Worm (Caenorhabditis elegans) whole organism, late embryonic: Measurements from ENCODE around the gene T22C8.3.

ENCODE experiments used
- C38D4.7 ChIP-seq: fragments of 200-800 bp; sonication (Bioruptor generic); optimal IDR thresholded peaks from 2 replicates; lab custom pipeline; 2018; ENCODE audit warnings: mild to moderate bottlenecking, missing genetic modification characterization, moderate library complexity, missing compliant biosample characterization
- F13H6.1 ChIP-seq: sonication (generic microtip); optimal IDR thresholded peaks from 2 replicates; lab custom pipeline; 2016; ENCODE audit warnings: missing genetic modification characterization, missing compliant biosample characterization
- K02D7.2 ChIP-seq: sonication (generic microtip); optimal IDR thresholded peaks from 2 replicates; lab custom pipeline; 2017; ENCODE audit warnings: mild to moderate bottlenecking, missing genetic modification characterization, missing compliant biosample characterization
- K09A11.1 ChIP-seq: sonication (generic microtip); optimal IDR thresholded peaks from 2 replicates; lab custom pipeline; 2017; ENCODE audit warnings: antibody characterized with exemption, mild to moderate bottlenecking, missing genetic modification characterization, missing compliant biosample characterization; ENCODE audit not compliant: insufficient read depth
- ahr-1 ChIP-seq: sonication (generic microtip); optimal IDR thresholded peaks from 2 replicates; lab custom pipeline; 2016; ENCODE audit warnings: missing genetic modification characterization, missing compliant biosample characterization
- ama-1 ChIP-seq: fragments of 150-350 bp; optimal IDR thresholded peaks from 2 replicates; lab custom pipeline; 2014
- ceh-18 ChIP-seq: sonication (generic microtip); optimal IDR thresholded peaks from 2 replicates; lab custom pipeline; 2016; ENCODE audit warnings: missing genetic modification characterization, missing compliant biosample characterization
- ceh-19 ChIP-seq: fragments of 200-800 bp; sonication (Bioruptor generic); optimal IDR thresholded peaks from 2 replicates; lab custom pipeline; 2018; ENCODE audit warnings: mild to moderate bottlenecking, missing genetic modification characterization, missing compliant biosample characterization
- ceh-2 ChIP-seq: sonication (generic microtip); optimal IDR thresholded peaks from 2 replicates; lab custom pipeline; 2016; ENCODE audit warnings: missing genotype, missing genetic modification characterization, missing compliant biosample characterization
- ceh-22 ChIP-seq: sonication (generic microtip); optimal IDR thresholded peaks from 2 replicates; lab custom pipeline; 2017; ENCODE audit warnings: missing biosample characterization, missing genetic modification characterization
- ceh-48 ChIP-seq: sonication (generic microtip); optimal IDR thresholded peaks from 2 replicates; lab custom pipeline; 2016; ENCODE audit warnings: missing genetic modification characterization, inconsistent platforms, missing compliant biosample characterization
- che-1 ChIP-seq: sonication (generic microtip); optimal IDR thresholded peaks from 2 replicates; lab custom pipeline; 2016; ENCODE audit warnings: mild to moderate bottlenecking, missing genetic modification characterization, missing compliant biosample characterization
- dmd-4 ChIP-seq: sonication (generic microtip); optimal IDR thresholded peaks from 2 replicates; lab custom pipeline; 2016; ENCODE audit warnings: borderline replicate concordance, missing genetic modification characterization, missing compliant biosample characterization
- dve-1 ChIP-seq: sonication (generic microtip); optimal IDR thresholded peaks from 2 replicates; lab custom pipeline; 2017; ENCODE audit warnings: antibody characterized with exemption, mild to moderate bottlenecking, missing genetic modification characterization, missing compliant biosample characterization
- elt-4 ChIP-seq: sonication (generic microtip); optimal IDR thresholded peaks from 2 replicates; lab custom pipeline; 2016; ENCODE audit warnings: missing genetic modification characterization, missing compliant biosample characterization
- ets-4 ChIP-seq: sonication (generic microtip); optimal IDR thresholded peaks from 2 replicates; lab custom pipeline; 2016; ENCODE audit warnings: missing genetic modification characterization, missing compliant biosample characterization
- fax-1 ChIP-seq: sonication (generic microtip); optimal IDR thresholded peaks from 2 replicates; lab custom pipeline; 2016; ENCODE audit warnings: missing genotype, missing genetic modification characterization, missing compliant biosample characterization
- fkh-10 ChIP-seq: fragments of 150-350 bp; optimal IDR thresholded peaks from 2 replicates; lab custom pipeline; 2014; ENCODE audit warnings: missing biosample characterization, missing genetic modification reagents, missing genetic modification characterization
- lim-6 ChIP-seq: sonication (generic microtip); optimal IDR thresholded peaks from 2 replicates; lab custom pipeline; 2016; ENCODE audit warnings: missing genetic modification characterization, missing compliant biosample characterization
- madf-2 ChIP-seq: sonication (generic microtip); optimal IDR thresholded peaks from 2 replicates; lab custom pipeline; 2017; ENCODE audit warnings: missing genetic modification characterization, missing compliant biosample characterization
- mec-3 ChIP-seq: sonication (generic microtip); optimal IDR thresholded peaks from 2 replicates; lab custom pipeline; 2016; ENCODE audit warnings: borderline replicate concordance, missing genetic modification characterization, missing compliant biosample characterization
- nhr-11 ChIP-seq: fragments of 150-350 bp; optimal IDR thresholded peaks from 2 replicates; lab custom pipeline; 2014; ENCODE audit warnings: missing biosample characterization, missing genetic modification characterization
- pag-3 ChIP-seq: sonication (generic microtip); optimal IDR thresholded peaks from 2 replicates; lab custom pipeline; 2016; ENCODE audit warnings: missing compliant biosample characterization, missing genetic modification characterization, borderline replicate concordance
- pax-1 ChIP-seq: fragments of 150-350 bp; optimal IDR thresholded peaks from 2 replicates; lab custom pipeline; 2014; ENCODE audit warnings: missing biosample characterization, missing genetic modification characterization
- pros-1 ChIP-seq: fragments of 150-350 bp; optimal IDR thresholded peaks from 2 replicates; lab custom pipeline; 2014; ENCODE audit warnings: missing biosample characterization, missing genetic modification reagents, missing genetic modification characterization
- sox-4 ChIP-seq: sonication (generic microtip); optimal IDR thresholded peaks from 2 replicates; lab custom pipeline; 2017; ENCODE audit warnings: mild to moderate bottlenecking, missing genetic modification characterization, inconsistent platforms, missing compliant biosample characterization
- syd-9 ChIP-seq: sonication (generic microtip); optimal IDR thresholded peaks from 2 replicates; lab custom pipeline; 2016; ENCODE audit warnings: mild to moderate bottlenecking, missing genetic modification characterization, moderate library complexity, missing compliant biosample characterization
- tbx-2 ChIP-seq: sonication (generic microtip); optimal IDR thresholded peaks from 2 replicates; lab custom pipeline; 2016; ENCODE audit warnings: missing genetic modification characterization, missing compliant biosample characterization
- unc-3 ChIP-seq, 2 experiments: fragments of 200-800 bp in 1 of 2; sonication (Bioruptor generic) in 1 of 2; sonication (generic microtip) in 1 of 2; conservative IDR thresholded peaks in 1 of 2; optimal IDR thresholded peaks in 1 of 2; 2 replicates each; pipeline versions ENCODE4 v1.3.6 to Lab custom; 2016 to 2022; ENCODE audit warnings: missing compliant biosample characterization in 2 of 2, missing genetic modification characterization in 2 of 2, missing genetic modification reagents in 1 of 2
- unc-42 ChIP-seq: sonication (generic microtip); optimal IDR thresholded peaks from 2 replicates; lab custom pipeline; 2016; ENCODE audit warnings: missing genotype, missing genetic modification characterization, missing compliant biosample characterization
- ztf-16 ChIP-seq: sonication (generic microtip); optimal IDR thresholded peaks from 2 replicates; lab custom pipeline; 2017; ENCODE audit warnings: missing genetic modification characterization, missing compliant biosample characterization

Gene T22C8.3

DNA sequence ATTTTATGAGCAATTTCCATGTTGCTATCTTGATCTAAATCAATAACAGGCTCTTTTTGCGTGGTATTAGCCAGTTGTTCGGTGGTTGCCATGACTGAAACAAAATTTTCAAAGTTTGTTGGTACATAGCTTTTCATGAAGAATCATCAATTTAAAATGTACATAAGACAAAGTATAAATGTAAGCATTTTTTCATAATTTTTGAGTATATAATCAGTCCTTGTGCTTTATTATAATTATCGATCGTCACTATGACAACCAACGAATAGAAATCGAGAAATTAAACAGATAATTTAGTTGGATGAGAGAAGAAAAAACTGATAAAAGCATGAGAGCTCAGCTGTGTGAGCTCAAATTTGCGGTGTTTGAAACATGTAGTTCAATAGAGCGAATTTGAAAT, at the start of gene T22C8.3:
Gene T22C8.3 (minus strand): TSS at position 101 of the 400 bp plus-strand sequence.
- no peak for TF ChIP-seq pax-1 (tag; lab: Kevin White, UChicago)

DNA sequence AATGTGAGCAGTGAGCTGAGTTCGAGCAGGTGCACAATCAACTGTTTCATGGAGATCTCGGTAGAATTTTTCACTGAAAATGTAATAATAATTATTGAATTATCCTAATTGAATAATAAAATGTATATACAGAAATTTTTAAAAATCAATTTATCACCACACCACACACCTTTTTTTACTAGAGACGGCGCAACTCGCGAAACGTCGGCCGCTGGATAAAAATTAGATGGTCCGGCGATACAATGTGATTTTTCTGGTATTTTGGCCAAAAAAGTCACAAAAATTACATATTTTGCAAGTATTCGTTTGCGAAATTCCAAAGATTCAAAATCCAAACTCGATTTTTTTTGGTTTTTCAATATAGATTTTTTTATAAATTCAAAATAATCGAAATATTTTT, 49.1 kb upstream of the T22C8.3 start:
- TF ChIP-seq fax-1 (tag; lab: Kevin White, UChicago) = no peak
- no peak for TF ChIP-seq nhr-11 (tag; lab: Kevin White, UChicago)
- no peak for TF ChIP-seq K09A11.1
- no peak for TF ChIP-seq dve-1 (tag; lab: Kevin White, UChicago)
- no peak for TF ChIP-seq unc-3 (GFP tag; conservative IDR thresholded peaks at IDR 0.05; lab: Robert Waterston, UW)
- no peak for TF ChIP-seq unc-3 (tag; optimal IDR thresholded peaks at IDR 0.05; lab: Kevin White, UChicago)
- TF ChIP-seq syd-9 (tag; lab: Kevin White, UChicago) = no peak
- TF ChIP-seq ets-4 = no peak
- TF ChIP-seq pag-3 (tag; lab: Kevin White, UChicago) = no peak

DNA sequence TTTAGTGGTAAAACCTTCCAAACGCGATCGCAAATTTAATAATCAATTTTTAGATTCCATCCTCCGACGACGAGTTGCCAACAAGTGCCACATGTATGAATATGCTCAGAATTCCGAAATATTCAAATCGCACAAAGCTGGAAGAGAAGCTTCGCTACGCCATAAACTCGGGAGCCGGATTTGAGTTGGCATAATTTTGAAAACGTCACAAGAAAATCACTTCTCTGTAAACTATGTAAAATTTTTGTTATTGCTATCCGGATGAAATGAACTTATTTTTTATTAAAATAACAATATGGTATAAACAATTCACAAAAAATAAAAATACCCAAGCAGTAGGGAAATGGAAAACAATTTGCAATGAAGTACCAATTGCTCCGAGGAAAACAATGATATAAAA, 47.1 kb upstream of the T22C8.3 start:
- TF ChIP-seq ahr-1 (tag; lab: Kevin White, UChicago) (no peak), C38D4.7 (no peak), elt-4 (no peak), F13H6.1 (tag; lab: Kevin White, UChicago) (no peak), ceh-2 (tag; lab: Kevin White, UChicago) (no peak), mec-3 (no peak), ceh-22 (no peak), ceh-18 (tag; lab: Kevin White, UChicago) (no peak), tbx-2 (no peak), dve-1 (tag; lab: Kevin White, UChicago) (no peak), sox-4 (tag; lab: Kevin White, UChicago) (no peak), lim-6 (tag; lab: Kevin White, UChicago) (no peak)

DNA sequence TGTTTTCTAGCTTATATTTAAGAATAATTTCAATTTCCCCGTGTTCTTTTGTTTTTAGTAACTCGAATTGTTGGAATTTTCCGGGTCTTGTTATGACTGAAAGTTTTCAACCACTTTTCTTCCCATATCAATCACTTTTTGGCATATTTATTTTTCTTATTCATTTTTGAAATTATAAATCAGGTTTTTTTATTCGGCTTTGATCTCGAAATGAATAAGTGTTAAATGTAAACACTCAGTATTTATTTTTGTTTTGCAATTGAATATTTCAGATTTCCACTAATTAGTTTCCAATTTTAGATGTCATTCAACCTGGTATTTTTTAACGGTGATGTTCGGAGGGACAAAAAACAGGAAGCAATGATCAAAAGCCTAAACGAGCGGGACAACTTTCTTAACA, 42.8 kb upstream of the T22C8.3 start, which contains the start of gene etc-1:
Gene etc-1 (plus strand): TSS at position 301 of the 400 bp plus-strand sequence.
- TF ChIP-seq madf-2 (tag; lab: Kevin White, UChicago) (no peak), pros-1 (tag; lab: Kevin White, UChicago) (no peak), pax-1 (tag; lab: Kevin White, UChicago) (no peak), K02D7.2 (tag; lab: Kevin White, UChicago) (no peak), fkh-10 (GFP tag; lab: Kevin White, UChicago) (no peak)

DNA sequence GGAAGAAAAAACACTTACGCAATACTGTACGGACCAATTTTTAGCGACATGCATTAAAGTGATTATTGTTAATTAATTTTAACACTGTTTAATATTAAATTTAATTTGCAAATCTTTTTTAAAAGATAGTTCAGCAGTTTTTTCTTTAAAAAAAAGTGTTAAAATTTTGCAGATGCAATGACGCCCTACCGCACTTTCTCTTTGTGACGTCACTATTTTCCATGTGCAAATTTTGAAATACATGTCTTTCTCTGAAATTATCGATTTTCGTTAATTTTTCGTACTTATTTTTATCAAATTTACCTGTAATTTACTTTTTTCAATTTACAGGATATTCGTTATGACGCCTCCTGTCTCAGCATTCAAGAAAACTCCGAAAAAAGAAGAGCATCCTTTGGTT, 39.8 kb upstream of the T22C8.3 start, which contains the start of the genes piga-1 and eif-2Bepsilon:
Gene piga-1 (minus strand): TSS at position 174 of the 400 bp plus-strand sequence.
Gene eif-2Bepsilon (plus strand): TSS at position 331 of the 400 bp plus-strand sequence.
- TF ChIP-seq unc-42 (tag; lab: Kevin White, UChicago) (peak; percentile 0), ztf-16 (tag; lab: Kevin White, UChicago) (no peak), ama-1 (no peak), dmd-4 (no peak), ceh-19 (GFP tag; lab: Kevin White, UChicago) (no peak), ceh-48 (peak; percentile 40), C38D4.7 (no peak)

DNA sequence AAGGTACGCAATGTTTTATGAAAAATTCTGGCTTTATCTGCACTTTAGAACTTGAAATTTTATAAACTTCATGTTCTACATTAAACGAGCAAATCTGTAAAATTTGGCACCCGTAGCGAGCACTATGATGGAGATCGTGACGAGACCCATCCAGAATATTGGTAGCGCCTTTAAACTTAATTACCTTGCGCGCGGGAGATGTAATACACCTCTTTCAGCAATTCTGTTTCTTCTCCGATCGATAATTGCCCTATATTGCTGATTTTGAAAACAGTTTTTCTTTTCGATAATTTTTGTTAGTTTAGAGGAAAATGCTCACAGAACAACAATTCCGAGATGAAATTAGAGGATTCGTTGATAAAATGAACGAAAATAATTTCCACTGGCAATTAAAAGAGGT, 37.1 kb upstream of the T22C8.3 start, which contains the start of gene atg-10:
Gene atg-10 (plus strand): TSS at position 301 of the 400 bp plus-strand sequence.
- no peak for TF ChIP-seq unc-42 (tag; lab: Kevin White, UChicago)
- TF ChIP-seq ahr-1 (tag; lab: Kevin White, UChicago) = no peak
- TF ChIP-seq che-1 (tag; lab: Kevin White, UChicago) = no peak
